Worm (Caenorhabditis elegans) whole organism, L4/young adult: Measurements from ENCODE around the gene F17E9.18.
"Not testable (repeated sequence)": the region's sequence is repeated elsewhere in the genome, so short reads cannot be mapped to it uniquely, and the experiment has no call there.

Experiments used
- W03F9.2 ChIP-seq: fragments of 150-350 bp; optimal IDR thresholded peaks from 2 replicates; lab custom pipeline; 2014; ENCODE audit warnings: missing biosample characterization, missing genetic modification characterization
- dao-5 ChIP-seq: sonication (generic microtip); optimal IDR thresholded peaks from 2 replicates; lab custom pipeline; 2016; ENCODE audit warnings: missing genotype, missing genetic modification characterization, moderate library complexity, missing compliant biosample characterization
- him-1 ChIP-seq: sonication (generic microtip); optimal IDR thresholded peaks from 2 replicates; lab custom pipeline; 2016; ENCODE audit warnings: missing genotype, missing genetic modification reagents, missing genetic modification characterization, missing compliant biosample characterization

F17E9.18 gene

DNA sequence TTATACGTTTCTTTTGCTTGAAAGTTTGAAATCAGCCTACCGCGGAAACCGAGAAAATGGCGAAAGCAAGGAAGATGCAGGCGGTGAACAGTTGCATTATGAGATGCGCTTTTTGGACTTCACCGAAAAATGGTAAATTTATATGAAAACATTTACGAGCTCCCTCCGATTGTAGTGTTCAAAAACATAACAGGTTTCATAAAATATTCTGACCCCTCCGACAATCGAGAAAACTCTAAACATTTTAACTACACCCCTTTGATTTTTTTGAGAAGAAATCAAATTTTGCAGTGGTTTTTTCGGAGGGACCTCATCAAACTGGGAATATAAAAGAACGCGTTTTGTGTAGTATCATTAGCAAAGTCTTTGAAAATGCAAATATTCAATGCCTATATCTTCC is at the start of gene F17E9.18, which contains the start of gene F17E9.15:
TSS of gene F17E9.18 (minus strand) at position 101 of the 400 bp plus-strand sequence.
TSS of gene F17E9.15 (plus strand) at position 368 of the 400 bp plus-strand sequence.
- TF ChIP-seq W03F9.2 (tag; lab: Kevin White, UChicago), result no peak
- no peak for TF ChIP-seq dao-5 (tag; lab: Kevin White, UChicago)
- no peak for TF ChIP-seq him-1 (tag; lab: Kevin White, UChicago)

DNA sequence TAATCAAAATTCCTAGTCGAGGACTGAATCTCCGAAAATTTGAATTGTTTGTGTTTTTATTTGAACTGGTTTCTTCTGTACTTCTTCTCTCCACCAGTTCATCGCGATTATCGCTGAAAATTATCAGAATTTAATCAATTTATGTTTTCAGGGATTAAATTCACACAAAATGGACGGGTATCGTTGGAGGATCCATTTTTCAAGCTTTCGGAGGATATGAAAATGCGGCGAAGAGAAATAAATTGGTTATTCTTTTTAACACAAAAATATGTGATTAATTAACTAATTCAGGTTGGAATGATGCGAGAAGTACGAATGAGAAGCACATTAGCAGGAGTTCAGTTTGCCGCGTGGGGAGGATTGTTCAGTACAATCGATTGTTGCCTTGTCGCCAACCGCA is 49.4 kb upstream of the F17E9.18 start, which contains the start of gene timm-17B.2:
TSS of gene timm-17B.2 (plus strand) at position 301 of the 400 bp plus-strand sequence.
- TF ChIP-seq W03F9.2 (tag; lab: Kevin White, UChicago) (no peak), him-1 (tag; lab: Kevin White, UChicago) (no peak), dao-5 (tag; lab: Kevin White, UChicago) (no peak)

DNA sequence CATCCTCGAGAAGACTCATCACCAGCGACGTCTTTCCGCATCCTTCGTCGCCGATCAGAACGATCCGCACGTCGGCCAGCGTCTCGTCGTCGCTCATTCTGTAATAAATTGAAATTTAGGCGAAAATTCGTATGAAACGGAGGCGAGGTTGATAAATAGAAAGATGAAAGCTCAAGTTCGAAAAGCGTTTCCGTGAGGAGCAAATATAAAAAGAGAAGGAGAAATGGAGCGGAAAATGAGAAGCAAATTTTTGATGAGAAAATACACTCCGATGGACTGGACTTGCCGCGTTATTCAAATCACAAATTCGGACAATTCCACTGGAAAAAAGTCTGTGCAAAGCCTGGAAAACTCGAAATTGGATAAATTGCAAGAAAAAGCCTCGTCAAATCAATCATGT is 47.2 kb upstream of the F17E9.18 start, which contains the start of gene D2096.11:
TSS of gene D2096.11 (minus strand) at position 101 of the 400 bp plus-strand sequence.
- TF ChIP-seq W03F9.2 (tag; lab: Kevin White, UChicago), result no peak

DNA sequence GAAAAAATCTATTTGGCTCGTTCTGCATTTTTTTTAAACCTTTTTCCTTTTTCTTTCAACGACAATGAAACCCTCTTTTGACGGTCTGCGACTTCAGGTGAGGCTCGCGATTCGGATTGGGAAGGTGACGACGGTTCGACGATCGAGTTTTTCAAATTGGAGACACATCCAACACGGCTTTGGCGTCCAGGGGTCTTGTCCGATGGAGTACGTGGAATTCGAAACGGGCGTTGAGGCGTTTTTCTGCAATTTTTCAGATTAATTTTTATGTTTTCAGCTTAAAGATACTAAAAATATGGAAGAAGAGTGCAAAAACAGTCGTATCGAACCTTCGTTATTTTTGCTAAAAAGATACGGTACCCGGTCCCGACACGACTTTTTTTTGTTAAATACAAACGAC is 42.2 kb upstream of the F17E9.18 start, which contains the start of gene D2096.10:
TSS of gene D2096.10 (minus strand) at position 101 of the 400 bp plus-strand sequence.
- TF ChIP-seq W03F9.2, dao-5, him-1 (tag; lab: Kevin White, UChicago): not testable (repeated sequence)

DNA sequence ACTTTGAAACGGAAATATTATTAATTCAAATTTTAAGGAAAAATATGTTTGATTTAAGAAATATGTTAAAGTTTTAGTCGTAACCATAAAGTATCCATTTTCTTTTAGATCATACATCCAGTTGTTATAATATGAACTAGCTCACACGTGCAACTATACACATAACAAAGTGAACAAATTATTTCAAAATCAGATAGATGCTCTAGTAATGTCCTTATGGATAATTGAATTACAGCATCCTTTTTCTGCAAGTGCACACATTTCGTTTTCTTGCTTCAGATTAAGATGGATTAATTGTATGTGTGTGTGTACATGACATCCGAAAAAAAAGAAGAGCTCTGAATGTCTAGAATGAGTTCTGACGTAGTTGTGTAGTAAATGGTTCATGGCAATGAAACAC is 38.7 kb upstream of the F17E9.18 start:
- TF ChIP-seq dao-5 (tag; lab: Kevin White, UChicago), result no peak
- TF ChIP-seq W03F9.2 (tag; lab: Kevin White, UChicago), result no peak
- no peak for TF ChIP-seq him-1 (tag; lab: Kevin White, UChicago)

DNA sequence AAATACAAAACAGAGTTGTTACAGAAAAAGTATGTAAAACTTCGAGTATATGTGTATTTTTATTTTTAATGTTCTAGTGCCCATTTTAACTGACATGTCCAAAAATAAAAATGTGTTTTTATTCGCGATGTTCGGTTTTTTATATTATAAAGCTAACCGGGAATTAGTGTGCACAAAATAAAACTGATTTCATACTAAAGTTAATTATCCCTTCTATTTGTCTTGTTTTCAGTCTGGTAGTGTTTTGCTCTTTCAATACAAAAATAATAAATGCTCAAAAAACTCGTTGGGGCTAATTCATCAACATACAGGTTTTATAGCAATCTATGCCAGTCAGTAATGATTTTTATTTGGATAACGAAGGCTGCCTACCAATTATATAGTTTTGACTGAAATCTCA is 37.8 kb upstream of the F17E9.18 start:
- TF ChIP-seq W03F9.2 (tag; lab: Kevin White, UChicago) (no peak), him-1 (tag; lab: Kevin White, UChicago) (no peak), dao-5 (tag; lab: Kevin White, UChicago) (no peak)

DNA sequence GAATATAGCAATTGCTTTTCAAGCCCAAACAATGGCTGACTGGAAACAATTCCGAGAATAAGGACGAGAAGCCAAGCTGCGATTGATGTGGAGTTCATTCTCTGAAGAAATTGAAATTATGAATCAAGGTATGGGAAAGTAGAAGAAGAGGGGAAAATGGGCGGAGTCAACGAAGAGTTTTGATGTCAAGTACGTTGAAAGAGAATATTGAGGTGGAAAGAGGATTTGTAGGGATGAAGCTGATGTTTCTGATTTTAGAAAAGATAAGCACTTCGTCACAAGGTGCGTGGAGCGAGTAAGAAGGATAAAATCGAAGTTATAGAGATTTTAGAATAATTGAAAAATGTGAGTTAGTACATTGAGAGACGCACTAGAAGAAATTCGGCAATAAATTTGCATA is 35.7 kb upstream of the F17E9.18 start, which contains the start of gene D2096.9:
TSS of gene D2096.9 (minus strand) at position 101 of the 400 bp plus-strand sequence.
- TF ChIP-seq him-1 (tag; lab: Kevin White, UChicago), result no peak
- no peak for TF ChIP-seq dao-5 (tag; lab: Kevin White, UChicago)
- no peak for TF ChIP-seq W03F9.2 (tag; lab: Kevin White, UChicago)

DNA sequence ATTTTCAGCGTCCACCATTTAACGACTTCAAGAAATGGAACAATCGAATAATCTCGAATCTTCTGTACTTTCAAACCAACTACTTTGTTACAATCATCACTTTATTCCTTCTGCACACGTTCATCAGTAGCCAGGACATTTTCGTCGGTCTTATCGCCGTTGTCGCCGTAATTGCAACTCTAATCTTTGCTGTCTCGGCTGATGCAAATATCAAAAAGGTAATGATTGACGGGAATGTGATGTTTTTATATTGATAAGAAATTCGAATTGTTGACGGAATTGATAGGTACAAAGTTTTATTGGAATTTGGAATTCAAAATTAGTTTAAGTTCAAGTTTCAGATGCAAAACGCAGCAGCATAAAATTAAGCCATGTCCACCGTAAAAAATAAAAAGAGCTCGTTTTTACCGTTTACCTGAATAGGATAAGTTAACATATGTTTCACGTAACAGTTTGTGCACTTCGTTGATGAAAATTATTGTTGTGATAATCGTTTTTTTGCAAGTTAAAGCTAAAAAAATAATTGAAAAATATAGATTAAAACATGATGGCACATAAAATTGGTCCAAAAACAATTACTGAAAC is 33.4 kb upstream of the F17E9.18 start:
- TF ChIP-seq him-1 (tag; lab: Kevin White, UChicago) (no peak), W03F9.2 (tag; lab: Kevin White, UChicago) (no peak), dao-5 (tag; lab: Kevin White, UChicago) (no peak)

DNA sequence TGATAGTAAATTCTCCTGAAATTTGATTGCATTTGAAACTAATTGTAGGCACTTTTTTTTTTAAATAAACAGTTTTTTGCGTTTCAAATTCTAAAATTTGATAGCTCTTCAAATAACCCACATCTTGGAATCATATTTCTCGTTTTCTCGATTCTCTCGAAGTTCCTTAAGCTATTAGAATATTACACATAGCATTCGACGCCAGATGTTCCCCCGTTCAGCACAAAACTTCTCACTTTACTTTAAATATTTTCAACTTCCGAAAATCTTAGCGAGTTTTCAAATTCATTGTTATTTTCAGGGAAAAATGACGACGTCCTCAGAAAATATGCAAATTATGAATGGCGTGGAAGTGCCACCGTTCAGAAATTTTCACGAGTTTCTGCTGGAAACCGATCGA is 32.7 kb upstream of the F17E9.18 start, which contains the start of gene praf-3:
TSS of gene praf-3 (plus strand) at position 301 of the 400 bp plus-strand sequence.
- no peak for TF ChIP-seq W03F9.2 (tag; lab: Kevin White, UChicago)

DNA sequence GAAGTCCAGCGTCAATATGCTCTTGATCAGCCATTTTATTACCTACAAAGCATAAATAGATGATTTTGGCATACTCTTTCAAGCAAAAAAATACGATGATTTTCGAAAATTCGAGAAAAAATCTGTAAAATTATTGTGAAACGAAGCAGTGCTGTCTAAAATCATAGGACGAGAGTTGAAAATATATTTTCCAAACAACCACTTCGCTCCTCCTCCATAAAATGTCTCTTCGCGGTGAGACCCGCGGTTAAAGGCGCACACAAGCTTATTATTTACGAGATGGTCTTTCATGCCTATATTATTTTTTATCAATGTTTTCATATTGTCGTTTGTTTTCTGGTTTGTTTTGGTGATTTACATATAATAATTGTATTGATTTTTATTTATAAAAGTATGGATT is 32.3 kb upstream of the F17E9.18 start, which contains the start of gene nap-1:
TSS of gene nap-1 (minus strand) at position 42 of the 400 bp plus-strand sequence.
- TF ChIP-seq dao-5 (tag; lab: Kevin White, UChicago) (no peak), W03F9.2 (tag; lab: Kevin White, UChicago) (peak; percentile 89)

DNA sequence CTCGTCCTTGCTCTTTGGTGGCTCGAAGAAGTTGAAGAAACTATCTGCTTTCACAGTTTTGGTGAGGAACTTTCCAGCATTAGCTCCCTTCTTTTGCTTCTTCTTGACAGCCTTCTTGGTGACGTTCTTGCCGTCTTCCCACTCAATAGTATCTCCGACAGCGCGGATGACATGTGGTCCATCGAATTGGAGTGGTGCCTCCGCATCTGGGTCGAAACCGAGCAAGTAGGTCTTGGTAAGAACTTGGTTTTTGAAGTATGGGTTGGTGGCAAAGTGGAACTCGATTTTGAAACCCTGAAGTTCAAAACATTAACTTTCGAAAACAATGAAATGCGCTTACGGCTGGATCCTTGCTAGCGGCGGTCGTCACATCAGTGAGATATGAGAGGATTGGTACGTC is 31.3 kb upstream of the F17E9.18 start:
- no peak for TF ChIP-seq W03F9.2 (tag; lab: Kevin White, UChicago)
- no peak for TF ChIP-seq dao-5 (tag; lab: Kevin White, UChicago)
- TF ChIP-seq him-1 (tag; lab: Kevin White, UChicago), result no peak

DNA sequence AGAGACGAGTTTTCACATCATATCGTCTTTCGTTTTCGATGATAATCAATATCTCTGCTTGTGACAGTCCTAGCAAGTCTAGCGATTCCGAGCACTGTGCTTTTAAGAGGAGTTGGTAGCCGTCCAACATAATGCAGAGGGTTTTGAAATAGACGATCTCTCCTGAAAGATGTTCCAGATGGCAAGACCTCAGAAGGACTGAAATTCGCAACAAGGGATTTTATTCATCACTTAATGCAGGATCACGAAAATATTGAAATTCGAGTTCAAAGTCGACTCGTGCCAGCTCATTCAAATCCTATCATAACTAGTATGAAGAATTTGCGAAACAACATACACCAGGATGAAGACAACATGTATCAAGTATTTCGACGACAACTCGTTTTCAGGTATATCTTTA is 30.6 kb upstream of the F17E9.18 start, which contains the start of gene D2096.7:
TSS of gene D2096.7 (minus strand) at position 130 of the 400 bp plus-strand sequence.
- peak; percentile 26 for TF ChIP-seq dao-5 (tag; lab: Kevin White, UChicago)
- no peak for TF ChIP-seq W03F9.2 (tag; lab: Kevin White, UChicago)

DNA sequence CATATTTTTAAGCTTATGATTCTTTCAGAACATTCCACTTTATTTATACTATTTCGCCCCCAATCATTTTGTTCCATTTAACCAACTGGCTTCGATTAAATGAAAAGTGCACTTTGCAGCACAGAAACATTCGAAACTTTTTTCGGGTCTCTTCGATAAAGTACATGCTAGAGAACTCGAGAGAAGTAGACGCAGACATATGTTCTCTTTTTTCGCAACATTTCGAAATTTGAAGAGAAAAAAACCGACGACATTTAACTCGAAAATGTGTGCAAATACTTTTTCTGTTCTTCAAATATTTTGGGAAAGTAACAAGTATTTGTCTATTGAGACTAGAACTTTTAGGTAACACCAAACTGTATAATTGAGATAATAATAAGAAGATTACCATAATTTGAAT is 30.0 kb upstream of the F17E9.18 start:
- no peak for TF ChIP-seq W03F9.2 (tag; lab: Kevin White, UChicago)
- no peak for TF ChIP-seq dao-5 (tag; lab: Kevin White, UChicago)
- TF ChIP-seq him-1 (tag; lab: Kevin White, UChicago), result no peak

DNA sequence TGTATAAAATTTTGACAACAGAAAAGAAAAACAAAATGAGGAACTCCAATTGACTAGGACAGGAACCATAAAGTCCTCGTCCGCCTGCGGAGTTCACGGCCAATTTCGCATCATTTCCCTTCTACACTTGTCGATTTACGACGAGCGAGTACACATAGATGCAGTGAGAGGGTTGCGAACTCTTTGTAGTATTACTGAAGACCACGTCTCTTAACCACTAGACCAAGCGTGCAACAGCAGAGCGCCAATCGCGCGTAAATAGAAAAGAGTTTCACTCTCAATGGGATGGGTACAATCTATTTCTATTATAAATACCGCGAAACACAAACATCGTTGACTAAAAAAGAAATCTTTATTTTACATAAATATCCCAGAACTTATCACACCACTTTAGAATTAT is 28.4 kb upstream of the F17E9.18 start:
- no peak for TF ChIP-seq dao-5 (tag; lab: Kevin White, UChicago)
- peak; percentile 70 for TF ChIP-seq W03F9.2 (tag; lab: Kevin White, UChicago)
- TF ChIP-seq him-1 (tag; lab: Kevin White, UChicago), result peak; percentile 48
